Comparison of ENCODE assay signal across 1 fruit fly cellular context in the genomic region with DNA sequence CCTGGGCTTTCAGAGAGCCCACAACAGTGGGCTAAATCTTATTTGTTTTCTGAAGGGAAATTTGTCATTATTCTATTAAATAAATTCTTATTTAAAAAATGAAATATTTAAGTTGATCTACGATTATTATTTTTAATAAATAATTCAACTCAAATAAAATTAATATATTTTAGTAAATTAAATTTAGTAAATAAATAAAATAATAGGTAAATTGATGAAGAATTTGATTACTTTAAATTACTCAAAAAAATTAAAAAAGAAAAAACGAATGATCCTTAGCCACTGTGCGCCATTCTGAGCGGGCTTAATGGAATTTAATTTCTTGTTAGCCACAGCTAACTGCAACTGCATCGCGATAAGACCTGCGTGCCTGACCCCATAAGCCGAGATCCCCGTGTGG.
TF ChIP-seq lines count a peak whose summit lies in the region.

No protein-coding gene starts in this region.

TF ChIP-seq in whole organism, prepupa, 60 proteins besides CTCF, POLR2A, EP300 and RAD21 (continued from another document):
- TF ChIP-seq Eip93F (GFP tag; optimal IDR thresholded peaks at IDR 0.05; lab: Kevin White, UChicago) (no peak), Eip75B (GFP tag; optimal IDR thresholded peaks at IDR 0.05; lab: Kevin White, UChicago) (no peak), CG6792 (GFP tag; optimal IDR thresholded peaks at IDR 0.05; lab: Kevin White, UChicago) (no peak), CG6854 (GFP tag; optimal IDR thresholded peaks at IDR 0.05; lab: Kevin White, UChicago) (no peak), Eip78C (GFP tag; lab: Kevin White, UChicago) (peak; percentile 66), dsx (GFP tag; optimal IDR thresholded peaks at IDR 0.05; lab: Kevin White, UChicago; ENCODE audit: poor library complexity, severe bottlenecking) (no peak), CG3032 (tag; optimal IDR thresholded peaks at IDR 0.05; lab: Kevin White, UChicago) (peak; percentile 36), achi (GFP tag; optimal IDR thresholded peaks at IDR 0.05; lab: Kevin White, UChicago) (peak; percentile 56), Hr39 (GFP tag; optimal IDR thresholded peaks at IDR 0.05; lab: Kevin White, UChicago) (no peak), CG1621 (tag; optimal IDR thresholded peaks at IDR 0.05; lab: Kevin White, UChicago) (no peak), esn (GFP tag; optimal IDR thresholded peaks at IDR 0.05; lab: Kevin White, UChicago) (no peak), fkh (GFP tag; optimal IDR thresholded peaks at IDR 0.05; lab: Kevin White, UChicago) (no peak), Sox14 (GFP tag; optimal IDR thresholded peaks at IDR 0.05; lab: Kevin White, UChicago) (no peak), Hr38 (GFP tag; optimal IDR thresholded peaks at IDR 0.05; lab: Kevin White, UChicago) (no peak), svp (GFP tag; lab: Kevin White, UChicago) (peak; percentile 64)
TF ChIP-seq in whole organism, prepupa: peak in this region for 20.
